Fruit fly (Drosophila melanogaster): ENCODE measurements around the gene Hmbs.
A peak's percentile ranks its signal among the peaks of the same experiment; 100 is the strongest.

Hmbs gene

DNA sequence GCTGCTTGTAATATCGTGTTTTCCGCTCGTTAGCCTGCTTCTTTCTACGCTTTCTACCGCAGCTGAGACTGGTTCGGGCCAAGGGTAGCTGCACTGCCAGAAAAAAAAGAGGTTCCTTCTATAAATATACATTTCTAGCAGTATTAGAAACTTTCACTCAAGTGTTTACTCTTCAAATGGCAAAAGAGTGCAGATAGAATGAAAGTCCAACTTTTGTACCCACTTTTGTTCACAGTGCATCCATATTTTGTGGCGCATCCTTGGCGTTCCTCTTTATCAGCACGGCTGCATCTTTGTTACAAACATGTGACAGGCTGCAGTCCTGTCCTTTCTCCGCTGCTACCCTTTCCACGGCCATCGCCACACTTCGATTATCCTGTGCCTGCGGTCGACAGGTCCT, 23.6 kb downstream of the Hmbs start:
- TF ChIP-seq Hr83 (GFP tag; optimal IDR thresholded peaks at IDR 0.05; ENCODE audit: poor library complexity, severe bottlenecking) (no peak), ey (GFP tag; optimal IDR thresholded peaks at IDR 0.05) (no peak)

DNA sequence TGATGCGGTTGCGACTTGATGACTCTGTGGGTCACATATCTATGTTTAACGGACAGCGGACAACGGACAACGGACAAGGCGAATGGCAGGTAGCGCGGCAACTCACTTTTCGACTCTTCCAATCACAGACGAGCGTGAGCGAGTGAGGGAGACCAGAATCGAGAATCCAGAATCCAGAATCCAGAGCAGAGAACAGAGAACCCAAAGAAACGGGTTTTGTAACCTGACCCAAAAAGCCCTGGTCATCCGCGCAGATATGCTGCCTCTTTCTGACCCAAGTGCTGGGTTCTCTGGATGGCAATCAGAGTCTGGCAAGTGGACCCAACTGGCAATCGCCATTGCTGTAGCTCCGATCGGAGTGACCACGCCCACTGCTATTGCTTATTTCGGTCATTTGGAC, 29.7 kb downstream of the Hmbs start:
- peak; percentile 18 to 24 for TF ChIP-seq dl (GFP tag; optimal IDR thresholded peaks at IDR 0.05; ENCODE audit: insufficient read depth in 1 of 2, partially characterized antibody in 2 of 2)
- TF ChIP-seq h (GFP tag; optimal IDR thresholded peaks at IDR 0.05) = no peak
- TF ChIP-seq CG9705 (GFP tag; optimal IDR thresholded peaks at IDR 0.05) = no peak
- TF ChIP-seq Dif (GFP tag; optimal IDR thresholded peaks at IDR 0.05; ENCODE audit: partially characterized antibody) = peak; percentile 67
- no peak for TF ChIP-seq Mio (GFP tag; optimal IDR thresholded peaks at IDR 0.05)
- TF ChIP-seq sage (GFP tag; optimal IDR thresholded peaks at IDR 0.05) = no peak
- peak; percentile 9 for TF ChIP-seq Vsx2 (GFP tag; optimal IDR thresholded peaks at IDR 0.05; ENCODE audit: partially characterized antibody)
- TF ChIP-seq sv (GFP tag; optimal IDR thresholded peaks at IDR 0.05) = no peak
- no peak for TF ChIP-seq Sp1 (GFP tag; optimal IDR thresholded peaks at IDR 0.05)

DNA sequence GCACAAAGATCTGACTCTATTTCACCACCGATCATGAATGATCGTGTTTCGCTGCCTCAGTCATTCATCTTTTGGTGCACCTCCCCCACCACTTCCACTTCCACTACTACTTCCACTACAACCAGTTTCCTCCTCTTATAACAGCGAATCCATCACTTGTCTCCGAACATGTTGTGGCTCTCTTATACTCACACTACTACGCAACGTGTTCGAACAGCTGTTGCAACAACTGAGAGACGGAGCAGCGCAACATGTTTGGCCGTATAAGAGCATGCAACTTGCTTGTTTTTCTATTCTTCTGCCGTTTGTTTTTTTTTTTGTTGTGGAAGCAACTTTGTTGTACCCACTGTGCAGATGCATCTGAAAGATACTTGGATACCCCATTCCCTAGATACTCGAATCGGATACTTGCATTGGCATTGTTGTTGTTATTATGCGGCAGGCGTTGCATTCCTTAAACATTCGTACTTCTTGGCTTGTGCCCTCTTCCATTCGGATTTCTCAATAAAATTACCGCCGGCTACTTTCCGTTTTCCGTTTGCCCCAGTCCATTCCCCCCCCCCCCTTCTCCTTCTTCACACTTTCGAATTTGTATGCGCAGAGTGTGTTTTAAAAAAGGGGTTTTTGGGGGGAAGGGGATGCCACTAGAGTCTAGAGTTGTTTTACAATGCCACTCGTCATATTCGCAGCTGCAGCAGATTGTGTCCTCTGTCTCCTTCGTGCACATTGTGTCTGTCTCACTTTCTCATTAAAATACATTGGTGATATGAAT, 32.4 kb downstream of the Hmbs start:
- TF ChIP-seq CrebA (GFP tag; optimal IDR thresholded peaks at IDR 0.05; ENCODE audit: borderline replicate concordance) (peak; percentile 34), dl (GFP tag; optimal IDR thresholded peaks at IDR 0.05; ENCODE audit: insufficient read depth in 1 of 2, partially characterized antibody in 2 of 2) (peak in 1 of 2 experiments; percentile 6), OdsH (GFP tag; optimal IDR thresholded peaks at IDR 0.05) (no peak), lola (GFP tag; optimal IDR thresholded peaks at IDR 0.05) (no peak)

DNA sequence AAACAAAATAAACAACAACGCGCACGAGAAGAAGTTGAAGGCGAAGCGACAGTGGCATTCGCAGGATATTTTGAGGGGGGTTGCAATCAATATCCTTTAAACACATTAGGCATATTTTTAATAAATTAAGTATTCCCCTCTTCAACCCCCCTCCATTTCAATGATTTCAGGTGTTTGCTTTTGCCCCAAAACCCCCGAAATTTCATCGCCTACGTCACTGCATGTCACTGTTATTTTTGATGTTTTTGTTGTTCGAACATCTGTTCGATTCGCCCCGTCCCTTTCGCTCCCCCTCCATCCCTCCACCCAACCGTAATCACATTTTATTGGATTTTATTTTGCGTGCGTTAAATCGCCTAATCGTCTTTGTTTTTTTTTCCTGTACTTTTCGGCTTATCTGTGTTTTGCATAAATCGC, 33.5 kb downstream of the Hmbs start:
- TF ChIP-seq fru (GFP tag; optimal IDR thresholded peaks at IDR 0.05) (peak; percentile 83), Sp1 (GFP tag; optimal IDR thresholded peaks at IDR 0.05) (peak; percentile 67), Hr78 (GFP tag; optimal IDR thresholded peaks at IDR 0.05) (no peak), Vsx2 (GFP tag; optimal IDR thresholded peaks at IDR 0.05; ENCODE audit: partially characterized antibody) (no peak), br (GFP tag; optimal IDR thresholded peaks at IDR 0.05) (peak; percentile 80), Hnf4 (GFP tag; optimal IDR thresholded peaks at IDR 0.05) (peak; percentile 73), usp (GFP tag; optimal IDR thresholded peaks at IDR 0.05) (no peak), foxo (GFP tag; optimal IDR thresholded peaks at IDR 0.05) (peak in 1 of 2 experiments; percentile 89), Rel (GFP tag; optimal IDR thresholded peaks at IDR 0.05) (no peak), Rel (tag; optimal IDR thresholded peaks at IDR 0.05) (peak; percentile 68), GATAd (GFP tag; optimal IDR thresholded peaks at IDR 0.05) (no peak), CrebA (GFP tag; optimal IDR thresholded peaks at IDR 0.05; ENCODE audit: borderline replicate concordance) (no peak), jim (GFP tag; optimal IDR thresholded peaks at IDR 0.05) (peak; percentile 14), psq (GFP tag; optimal IDR thresholded peaks at IDR 0.05) (peak; percentile 81), Dif (GFP tag; optimal IDR thresholded peaks at IDR 0.05; ENCODE audit: partially characterized antibody) (no peak), Myc (optimal IDR thresholded peaks at IDR 0.05) (no peak), Hr83 (GFP tag; optimal IDR thresholded peaks at IDR 0.05; ENCODE audit: poor library complexity, severe bottlenecking) (peak; percentile 62), dsf (GFP tag; optimal IDR thresholded peaks at IDR 0.05; ENCODE audit: borderline replicate concordance) (no peak), CG9705 (GFP tag; optimal IDR thresholded peaks at IDR 0.05) (no peak), dl (GFP tag; optimal IDR thresholded peaks at IDR 0.05; ENCODE audit: insufficient read depth in 1 of 2, partially characterized antibody in 2 of 2) (no peak), HLH106 (tag; optimal IDR thresholded peaks at IDR 0.05) (peak; percentile 86), rgr (GFP tag; optimal IDR thresholded peaks at IDR 0.05) (peak; percentile 86), Dfd (GFP tag; optimal IDR thresholded peaks at IDR 0.05) (no peak), pan (optimal IDR thresholded peaks at IDR 0.05) (no peak), dmrt93B (GFP tag; optimal IDR thresholded peaks at IDR 0.05) (peak; percentile 73), Abd-B (GFP tag; optimal IDR thresholded peaks at IDR 0.05) (no peak), h (GFP tag; optimal IDR thresholded peaks at IDR 0.05) (peak; percentile 92), lola (GFP tag; optimal IDR thresholded peaks at IDR 0.05) (no peak), woc (GFP tag; optimal IDR thresholded peaks at IDR 0.05) (peak; percentile 68), sv (GFP tag; optimal IDR thresholded peaks at IDR 0.05) (peak; percentile 67), Mio (GFP tag; optimal IDR thresholded peaks at IDR 0.05) (no peak), N (GFP tag; optimal IDR thresholded peaks at IDR 0.05) (no peak), ey (GFP tag; optimal IDR thresholded peaks at IDR 0.05) (peak; percentile 85), sage (GFP tag; optimal IDR thresholded peaks at IDR 0.05) (peak; percentile 18), OdsH (GFP tag; optimal IDR thresholded peaks at IDR 0.05) (peak; percentile 80), tai (GFP tag; optimal IDR thresholded peaks at IDR 0.05) (peak; percentile 58), CG32264 (GFP tag; optimal IDR thresholded peaks at IDR 0.05) (peak; percentile 58), brk (GFP tag; optimal IDR thresholded peaks at IDR 0.05) (peak; percentile 12), Jra (GFP tag; optimal IDR thresholded peaks at IDR 0.05) (peak; percentile 25)

All from whole organism, wandering third instar larva.